Worm (Caenorhabditis elegans) whole organism, young adult: ENCODE data around the gene F11A10.6.

Experiments used
- B0261.1 ChIP-seq: sonication (generic microtip); optimal IDR thresholded peaks from 2 replicates; lab custom pipeline; 2016; ENCODE audit warnings: mild to moderate bottlenecking, missing genetic modification characterization, moderate library complexity, missing compliant biosample characterization
- B0336.3 ChIP-seq: fragments of 200-800 bp; sonication (Bioruptor generic); IDR thresholded peaks from 2 replicates; pipeline ENCODE4 v1.3.6; 2022; ENCODE audit warnings: missing genetic modification characterization, missing compliant biosample characterization
- F22D6.2 ChIP-seq: sonication (generic microtip); optimal IDR thresholded peaks from 2 replicates; lab custom pipeline; 2016; ENCODE audit warnings: mild to moderate bottlenecking, missing genetic modification characterization, missing compliant biosample characterization
- F23B12.7 ChIP-seq: sonication (generic microtip); optimal IDR thresholded peaks from 2 replicates; lab custom pipeline; 2017; ENCODE audit warnings: missing genetic modification characterization, mild to moderate bottlenecking, missing compliant biosample characterization, antibody characterized with exemption, moderate library complexity; ENCODE audit not compliant: insufficient read depth
- F39B2.1 ChIP-seq: fragments of 200-800 bp; sonication (Bioruptor generic); IDR thresholded peaks from 2 replicates; pipeline ENCODE4 v1.3.6; 2022; ENCODE audit warnings: missing genetic modification reagents, missing genetic modification characterization, missing compliant biosample characterization
- K12H6.12 ChIP-seq: fragments of 200-800 bp; sonication (Bioruptor generic); optimal IDR thresholded peaks from 2 replicates; lab custom pipeline; 2018; ENCODE audit warnings: mild to moderate bottlenecking, missing genetic modification characterization, missing compliant biosample characterization
- akir-1 ChIP-seq: fragments of 200-800 bp; sonication (Bioruptor generic); optimal IDR thresholded peaks from 2 replicates; lab custom pipeline; 2018; ENCODE audit warnings: mild to moderate bottlenecking, missing genetic modification characterization, moderate library complexity, missing compliant biosample characterization
- ama-1 ChIP-seq, 3 experiments: fragments of 150-350 bp in 1 of 3; sonication (generic microtip) in 2 of 3; optimal IDR thresholded peaks; 2 replicates each; lab custom pipeline; 2014 to 2018; ENCODE audit warnings: missing biosample characterization in 2 of 3, missing genetic modification characterization in 2 of 3, missing genetic modification reagents in 2 of 3
- aptf-2 ChIP-seq: fragments of 200-800 bp; sonication (Bioruptor generic); conservative IDR thresholded peaks from 2 replicates; pipeline ENCODE4 v1.3.6; 2022; ENCODE audit warnings: missing genetic modification reagents, missing genetic modification characterization, missing compliant biosample characterization
- athp-1 ChIP-seq: sonication (generic microtip); optimal IDR thresholded peaks from 2 replicates; lab custom pipeline; 2017; ENCODE audit warnings: mild to moderate bottlenecking, missing genetic modification characterization, missing compliant biosample characterization
- attf-3 ChIP-seq: fragments of 200-800 bp; sonication (Bioruptor generic); conservative IDR thresholded peaks from 2 replicates; pipeline ENCODE4 v1.3.6; 2022; ENCODE audit warnings: missing genetic modification reagents, missing genetic modification characterization, missing compliant biosample characterization
- attf-5 ChIP-seq: fragments of 200-800 bp; sonication (Bioruptor generic); optimal IDR thresholded peaks from 2 replicates; lab custom pipeline; 2018; ENCODE audit warnings: mild to moderate bottlenecking, missing genetic modification characterization, missing compliant biosample characterization
- ccch-3 ChIP-seq: fragments of 200-800 bp; sonication (Bioruptor generic); optimal IDR thresholded peaks from 2 replicates; lab custom pipeline; 2018; ENCODE audit warnings: mild to moderate bottlenecking, missing genetic modification characterization, missing compliant biosample characterization
- cebp-1 ChIP-seq, 2 experiments: fragments of 200-800 bp in 1 of 2; sonication (Bioruptor generic) in 1 of 2; sonication (generic microtip) in 1 of 2; IDR thresholded peaks in 1 of 2; optimal IDR thresholded peaks in 1 of 2; 2 replicates each; pipeline versions ENCODE4 v1.3.6 to Lab custom; 2017 to 2022; ENCODE audit warnings: missing compliant biosample characterization in 2 of 2, missing genetic modification characterization in 2 of 2, mild to moderate bottlenecking in 1 of 2, missing genetic modification reagents in 1 of 2, moderate library complexity in 1 of 2
- ceh-27 ChIP-seq: fragments of 200-800 bp; sonication (Bioruptor generic); optimal IDR thresholded peaks from 2 replicates; lab custom pipeline; 2018; ENCODE audit warnings: mild to moderate bottlenecking, missing genetic modification characterization, moderate library complexity, missing compliant biosample characterization
- ceh-58 ChIP-seq: fragments of 200-800 bp; sonication (Bioruptor generic); IDR thresholded peaks from 2 replicates; pipeline ENCODE4 v1.3.6; 2022; ENCODE audit warnings: missing genetic modification characterization, missing compliant biosample characterization
- ceh-79 ChIP-seq: sonication (generic microtip); optimal IDR thresholded peaks from 2 replicates; lab custom pipeline; 2017; ENCODE audit warnings: mild to moderate bottlenecking, missing genetic modification characterization, missing compliant biosample characterization
- ceh-91 ChIP-seq: fragments of 200-800 bp; sonication (Bioruptor generic); IDR thresholded peaks from 2 replicates; pipeline ENCODE4 v1.3.6; 2022; ENCODE audit warnings: missing genetic modification reagents, missing genetic modification characterization, missing compliant biosample characterization
- dox-1 ChIP-seq: fragments of 200-800 bp; sonication (Bioruptor generic); IDR thresholded peaks from 2 replicates; pipeline ENCODE4 v1.3.6; 2022; ENCODE audit warnings: missing genetic modification reagents, missing genetic modification characterization, missing compliant biosample characterization
- egl-18 ChIP-seq: fragments of 200-800 bp; sonication (Bioruptor generic); IDR thresholded peaks from 2 replicates; pipeline ENCODE4 v1.3.6; 2022; ENCODE audit warnings: missing genetic modification reagents, missing genetic modification characterization, missing compliant biosample characterization
- egl-44 ChIP-seq: fragments of 200-800 bp; sonication (Bioruptor generic); IDR thresholded peaks from 2 replicates; pipeline ENCODE4 v1.3.6; 2022; ENCODE audit warnings: missing genetic modification reagents, missing genetic modification characterization, missing compliant biosample characterization
- hlh-26 ChIP-seq: fragments of 200-800 bp; sonication (Bioruptor generic); conservative IDR thresholded peaks from 2 replicates; pipeline ENCODE4 v1.3.6; 2022; ENCODE audit warnings: missing genetic modification reagents, missing genetic modification characterization, missing compliant biosample characterization
- lag-1 ChIP-seq: fragments of 200-800 bp; sonication (Bioruptor generic); IDR thresholded peaks from 2 replicates; pipeline ENCODE4 v1.3.6; 2022; ENCODE audit warnings: missing genetic modification reagents, missing genetic modification characterization, missing compliant biosample characterization
- lin-26 ChIP-seq: fragments of 200-800 bp; sonication (Bioruptor generic); IDR thresholded peaks from 2 replicates; pipeline ENCODE4 v1.3.6; 2022; ENCODE audit warnings: missing genetic modification reagents, missing genetic modification characterization, missing compliant biosample characterization
- lir-1 ChIP-seq: fragments of 200-800 bp; sonication (Bioruptor generic); conservative IDR thresholded peaks from 2 replicates; pipeline ENCODE4 v1.3.6; 2022; ENCODE audit warnings: missing genetic modification reagents, missing genetic modification characterization, missing compliant biosample characterization
- madf-3 ChIP-seq: fragments of 200-800 bp; sonication (Bioruptor generic); IDR thresholded peaks from 2 replicates; pipeline ENCODE4 v1.3.6; 2022; ENCODE audit warnings: missing genetic modification reagents, missing genetic modification characterization, missing compliant biosample characterization
- madf-6 ChIP-seq: fragments of 200-800 bp; sonication (Bioruptor generic); IDR thresholded peaks from 2 replicates; pipeline ENCODE4 v1.3.6; 2022; ENCODE audit warnings: missing genetic modification reagents, missing genetic modification characterization, missing compliant biosample characterization
- mcd-1 ChIP-seq: fragments of 200-800 bp; sonication (Bioruptor generic); IDR thresholded peaks from 2 replicates; pipeline ENCODE4 v1.3.6; 2022; ENCODE audit warnings: missing genetic modification reagents, missing genetic modification characterization, missing compliant biosample characterization
- mxl-1 ChIP-seq: sonication (generic microtip); optimal IDR thresholded peaks from 2 replicates; lab custom pipeline; 2016; ENCODE audit warnings: missing genetic modification characterization, missing compliant biosample characterization
- nfya-1 ChIP-seq: sonication (generic microtip); optimal IDR thresholded peaks from 2 replicates; lab custom pipeline; 2017; ENCODE audit warnings: antibody characterized with exemption, missing compliant biosample characterization, missing genetic modification characterization, borderline replicate concordance; ENCODE audit not compliant: insufficient read depth
- nfya-2 ChIP-seq: fragments of 200-800 bp; sonication (Bioruptor generic); IDR thresholded peaks from 2 replicates; pipeline ENCODE4 v1.3.6; 2022; ENCODE audit warnings: missing genetic modification reagents, missing genetic modification characterization, missing compliant biosample characterization
- nhr-90 ChIP-seq: sonication (generic microtip); optimal IDR thresholded peaks from 2 replicates; lab custom pipeline; 2016; ENCODE audit warnings: missing genotype, mild to moderate bottlenecking, missing genetic modification characterization, missing compliant biosample characterization
- repo-1 ChIP-seq: sonication (generic microtip); optimal IDR thresholded peaks from 2 replicates; lab custom pipeline; 2017; ENCODE audit warnings: mild to moderate bottlenecking, missing genetic modification characterization, missing compliant biosample characterization
- snpc-1.1 ChIP-seq: sonication (generic microtip); optimal IDR thresholded peaks from 2 replicates; lab custom pipeline; 2017; ENCODE audit warnings: missing genetic modification characterization, mild to moderate bottlenecking, missing compliant biosample characterization, antibody characterized with exemption, moderate library complexity, missing genotype, missing genetic modification reagents; ENCODE audit not compliant: insufficient read depth
- snpc-1.3 ChIP-seq: sonication (generic microtip); optimal IDR thresholded peaks from 2 replicates; lab custom pipeline; 2017; ENCODE audit warnings: missing genetic modification characterization, mild to moderate bottlenecking, missing compliant biosample characterization, antibody characterized with exemption, moderate library complexity, missing genotype, missing genetic modification reagents; ENCODE audit not compliant: insufficient read depth
- unc-62 ChIP-seq: fragments of 150-350 bp; optimal IDR thresholded peaks from 2 replicates; lab custom pipeline; 2014; ENCODE audit warnings: missing biosample characterization, missing genetic modification reagents, missing genetic modification characterization
- zim-3 ChIP-seq: sonication (generic microtip); optimal IDR thresholded peaks from 2 replicates; lab custom pipeline; 2017; ENCODE audit warnings: mild to moderate bottlenecking, missing genetic modification characterization, moderate library complexity, missing compliant biosample characterization
- ztf-18 ChIP-seq: sonication (generic microtip); optimal IDR thresholded peaks from 2 replicates; lab custom pipeline; 2016; ENCODE audit warnings: missing genotype, mild to moderate bottlenecking, missing genetic modification characterization, missing compliant biosample characterization
- ztf-22 ChIP-seq: fragments of 200-800 bp; sonication (Bioruptor generic); optimal IDR thresholded peaks from 2 replicates; lab custom pipeline; 2018; ENCODE audit warnings: mild to moderate bottlenecking, missing genetic modification characterization, moderate library complexity, missing compliant biosample characterization
- ztf-26 ChIP-seq: sonication (generic microtip); optimal IDR thresholded peaks from 2 replicates; lab custom pipeline; 2017; ENCODE audit warnings: missing genetic modification characterization, missing compliant biosample characterization

Gene F11A10.6

ce11 chrIV:12108984-12109657 is 19.7 kb upstream of the F11A10.6 start (continued):
- TF ChIP-seq nfya-2 (GFP tag; lab: Robert Waterston, UW) (no peak), F23B12.7 (tag; lab: Kevin White, UChicago) (no peak), egl-18 (GFP tag; lab: Robert Waterston, UW) (0 out of 2 replicates have a peak, but pooled peaks have one; percentile 24), ceh-91 (GFP tag; lab: Robert Waterston, UW) (no peak), ceh-27 (no peak), lir-1 (GFP tag; lab: Robert Waterston, UW) (no peak), cebp-1 (GFP tag; IDR thresholded peaks at IDR 0.05; lab: Robert Waterston, UW) (no peak), cebp-1 (tag; optimal IDR thresholded peaks at IDR 0.05; lab: Kevin White, UChicago) (no peak), attf-5 (GFP tag; lab: Kevin White, UChicago) (no peak), ztf-18 (no peak), snpc-1.1 (tag; lab: Kevin White, UChicago) (no peak)

DNA sequence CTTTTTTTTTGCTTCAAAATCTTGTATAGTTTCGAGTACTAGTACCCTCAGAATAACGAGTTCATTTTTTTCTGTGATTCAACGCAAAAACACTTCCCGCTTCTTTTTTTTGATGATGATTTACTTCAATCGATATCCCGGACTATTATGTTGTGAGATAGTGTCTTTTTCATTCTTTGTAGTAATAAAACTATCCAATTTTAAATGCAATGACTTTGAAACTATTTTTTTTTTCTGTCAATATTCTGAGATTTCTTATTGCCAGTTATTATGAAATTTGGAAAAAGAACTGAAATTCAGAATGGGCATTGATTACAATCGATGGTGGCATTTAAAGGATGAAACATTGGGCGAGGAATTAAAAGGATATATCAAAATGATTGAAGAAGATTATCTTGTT is 16.1 kb upstream of the F11A10.6 start, which contains the start of gene M18.3:
M18.3 (plus strand) TSS at position 301 of the 400 bp plus-strand sequence.
- no peak for TF ChIP-seq madf-6 (GFP tag; lab: Robert Waterston, UW)
- no peak for TF ChIP-seq attf-3 (GFP tag; lab: Robert Waterston, UW)

DNA sequence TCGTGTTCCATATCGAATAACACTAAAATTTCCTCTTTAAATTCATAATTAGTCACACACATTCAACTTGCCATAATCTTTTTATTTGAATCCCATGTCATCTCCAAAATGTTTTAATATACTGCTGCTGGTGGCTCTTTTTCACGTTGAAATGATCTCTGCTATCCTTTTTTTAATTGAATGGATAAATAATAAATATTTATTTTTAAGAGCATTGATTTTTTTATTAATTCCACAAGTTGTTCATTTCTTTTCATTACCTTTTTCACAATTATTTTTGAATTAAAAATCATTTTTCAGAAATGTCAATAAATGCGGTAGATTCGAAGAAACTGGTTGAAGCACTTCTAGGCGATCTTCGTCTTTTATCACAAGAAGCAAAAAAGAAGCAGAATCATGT is 7.0 kb upstream of the F11A10.6 start, which contains the start of gene mon-2:
mon-2 (plus strand) TSS at position 301 of the 400 bp plus-strand sequence.
- no peak for TF ChIP-seq akir-1 (GFP tag; lab: Kevin White, UChicago)
- TF ChIP-seq mcd-1 (GFP tag; lab: Robert Waterston, UW), result no peak
- no peak for TF ChIP-seq K12H6.12 (tag; lab: Kevin White, UChicago)
- no peak for TF ChIP-seq attf-3 (GFP tag; lab: Robert Waterston, UW)
- TF ChIP-seq snpc-1.3 (tag; lab: Kevin White, UChicago), result no peak
- no peak for TF ChIP-seq ceh-79 (tag; lab: Kevin White, UChicago)
- no peak for TF ChIP-seq nhr-90 (tag; lab: Kevin White, UChicago)
- TF ChIP-seq aptf-2 (GFP tag; lab: Robert Waterston, UW), result no peak
- TF ChIP-seq repo-1 (tag; lab: Kevin White, UChicago), result no peak
- TF ChIP-seq egl-44 (GFP tag; lab: Robert Waterston, UW), result no peak
- TF ChIP-seq B0261.1, result no peak
- no peak for TF ChIP-seq lin-26 (GFP tag; lab: Robert Waterston, UW)
- TF ChIP-seq ceh-58 (GFP tag; lab: Robert Waterston, UW), result no peak
- no peak for TF ChIP-seq B0336.3 (GFP tag; lab: Robert Waterston, UW)
- no peak for TF ChIP-seq lag-1 (GFP tag; lab: Robert Waterston, UW)
- no peak for TF ChIP-seq ztf-26 (tag; lab: Kevin White, UChicago)

- TF ChIP-seq zim-3 (tag; lab: Kevin White, UChicago) (no peak), athp-1 (tag; lab: Kevin White, UChicago) (no peak), hlh-26 (GFP tag; lab: Robert Waterston, UW) (no peak), F22D6.2 (tag; lab: Kevin White, UChicago) (no peak), akir-1 (GFP tag; lab: Kevin White, UChicago) (no peak), nfya-1 (tag; lab: Kevin White, UChicago) (no peak), F39B2.1 (GFP tag; lab: Robert Waterston, UW) (no peak), ama-1 (optimal IDR thresholded peaks at IDR 0.05; lab: Kevin White, UChicago) (no peak), ama-1 (GFP tag; optimal IDR thresholded peaks at IDR 0.05; lab: Kevin White, UChicago) (no peak), dox-1 (GFP tag; lab: Robert Waterston, UW) (no peak), unc-62 (GFP tag; lab: Kevin White, UChicago) (no peak), ccch-3 (GFP tag; lab: Kevin White, UChicago) (no peak), ztf-22 (GFP tag; lab: Kevin White, UChicago) (no peak), mxl-1 (tag; lab: Kevin White, UChicago) (no peak), madf-3 (no peak)
These were observed 4.4 kb upstream of the F11A10.6 start, which contains the start of gene F11A10.5 for ce11 chrIV:12093819-12094218. TSS of gene F11A10.5 (plus strand) at chrIV:12094119.
